Fruit fly (Drosophila melanogaster) whole organism, embryonic: ENCODE measurements around the gene CG17572.
A peak's percentile ranks its signal among the peaks of the same experiment; 100 is the strongest.

Experiments
- Abd-B ChIP-seq: fragments of 200-800 bp; sonication (Bioruptor generic); optimal IDR thresholded peaks from 2 replicates; lab custom pipeline; 2018; ENCODE audit warnings: missing biosample characterization, mild to moderate bottlenecking, missing genetic modification characterization, moderate library complexity
- Aef1 ChIP-seq: fragments of 200-800 bp; sonication (Bioruptor generic); IDR thresholded peaks from 3 replicates; pipeline ENCODE4 v1.3.6; 2022; ENCODE audit warnings: missing biosample characterization, missing genetic modification characterization
- CG10462 ChIP-seq: fragments of 200-800 bp; sonication (Bioruptor generic); optimal IDR thresholded peaks from 2 replicates; lab custom pipeline; 2016; ENCODE audit warnings: missing biosample characterization, missing genetic modification characterization
- CG10959 ChIP-seq: fragments of 200-800 bp; sonication (Bioruptor generic); IDR thresholded peaks from 2 replicates; pipeline ENCODE4 v1.3.6; 2022; ENCODE audit warnings: missing biosample characterization, missing genetic modification characterization
- CG11723 ChIP-seq: fragments of 200-800 bp; sonication (Bioruptor generic); optimal IDR thresholded peaks from 2 replicates; lab custom pipeline; 2017; ENCODE audit warnings: missing biosample characterization, mild to moderate bottlenecking, missing genetic modification characterization
- CG12219 ChIP-seq: fragments of 200-800 bp; sonication (Bioruptor generic); optimal IDR thresholded peaks from 3 replicates; lab custom pipeline; 2018; ENCODE audit warnings: missing biosample characterization, mild to moderate bottlenecking, missing genetic modification characterization
- CG13296 ChIP-seq: fragments of 200-800 bp; sonication (Bioruptor generic); optimal IDR thresholded peaks from 3 replicates; lab custom pipeline; 2018; ENCODE audit warnings: missing biosample characterization, mild to moderate bottlenecking, missing genetic modification characterization
- CG1529 ChIP-seq: fragments of 200-800 bp; sonication (Bioruptor generic); optimal IDR thresholded peaks from 3 replicates; lab custom pipeline; 2018; ENCODE audit warnings: missing biosample characterization, missing genetic modification characterization
- CG15514 ChIP-seq: fragments of 200-800 bp; sonication (Bioruptor generic); optimal IDR thresholded peaks from 3 replicates; lab custom pipeline; 2017; ENCODE audit warnings: missing biosample characterization, missing genetic modification characterization, mild to moderate bottlenecking, moderate library complexity, missing genetic modification reagents
- CG16779 ChIP-seq: fragments of 200-800 bp; sonication (Bioruptor generic); IDR thresholded peaks from 2 replicates; pipeline ENCODE4 v1.3.6; 2022; ENCODE audit warnings: missing biosample characterization, missing genetic modification characterization
- CG16813 ChIP-seq: fragments of 200-800 bp; sonication (Bioruptor generic); IDR thresholded peaks from 3 replicates; pipeline ENCODE4 v1.3.6; 2022; ENCODE audit warnings: missing biosample characterization, missing genetic modification characterization; ENCODE audit not compliant: partially characterized antibody
- CG17385 ChIP-seq: fragments of 200-800 bp; sonication (Bioruptor generic); optimal IDR thresholded peaks from 3 replicates; lab custom pipeline; 2018; ENCODE audit warnings: missing biosample characterization, mild to moderate bottlenecking, missing genetic modification characterization
- CG17568 ChIP-seq: fragments of 200-800 bp; sonication (Bioruptor generic); optimal IDR thresholded peaks from 2 replicates; lab custom pipeline; 2018; ENCODE audit warnings: missing biosample characterization, mild to moderate bottlenecking, missing genetic modification characterization, moderate library complexity
- CG3065 ChIP-seq: fragments of 200-800 bp; sonication (Bioruptor generic); optimal IDR thresholded peaks from 2 replicates; lab custom pipeline; 2016; ENCODE audit warnings: missing biosample characterization, missing genetic modification characterization
- CG31441 ChIP-seq: fragments of 200-800 bp; sonication (Bioruptor generic); IDR thresholded peaks from 2 replicates; pipeline ENCODE4 v1.3.6; 2022; ENCODE audit warnings: missing biosample characterization, missing genetic modification characterization
- CG34376 ChIP-seq: fragments of 200-800 bp; sonication (Bioruptor generic); optimal IDR thresholded peaks from 2 replicates; lab custom pipeline; 2018; ENCODE audit warnings: missing biosample characterization, mild to moderate bottlenecking, missing genetic modification characterization
- CG34422 ChIP-seq: fragments of 200-800 bp; sonication (Bioruptor generic); IDR thresholded peaks from 3 replicates; pipeline ENCODE4 v1.3.6; 2022; ENCODE audit warnings: missing biosample characterization, missing genetic modification characterization
- CG4404 ChIP-seq: fragments of 200-800 bp; sonication (Bioruptor generic); IDR thresholded peaks from 2 replicates; pipeline ENCODE4 v1.3.6; 2022; ENCODE audit warnings: missing biosample characterization, missing genetic modification characterization
- CG6683 ChIP-seq: fragments of 200-800 bp; sonication (Bioruptor generic); optimal IDR thresholded peaks from 2 replicates; lab custom pipeline; 2017; ENCODE audit warnings: missing biosample characterization, mild to moderate bottlenecking, missing genetic modification characterization, missing genetic modification reagents
- CG6689 ChIP-seq: fragments of 200-800 bp; sonication (Bioruptor generic); IDR thresholded peaks from 2 replicates; pipeline ENCODE4 v1.3.6; 2022; ENCODE audit warnings: missing biosample characterization, missing genetic modification characterization
- CG8765 ChIP-seq: fragments of 200-800 bp; sonication (Bioruptor generic); IDR thresholded peaks from 2 replicates; pipeline ENCODE4 v1.3.6; 2022; ENCODE audit warnings: missing biosample characterization, missing genetic modification characterization
- CG9215 ChIP-seq: fragments of 200-800 bp; sonication (Bioruptor generic); IDR thresholded peaks from 2 replicates; pipeline ENCODE4 v1.3.6; 2022; ENCODE audit warnings: missing biosample characterization, missing genetic modification characterization
- CG9609 ChIP-seq: fragments of 200-800 bp; sonication (Bioruptor generic); optimal IDR thresholded peaks from 3 replicates; lab custom pipeline; 2016; ENCODE audit warnings: missing biosample characterization, missing genetic modification characterization
- D19B ChIP-seq: fragments of 200-800 bp; sonication (Bioruptor generic); optimal IDR thresholded peaks from 2 replicates; lab custom pipeline; 2017; ENCODE audit warnings: missing biosample characterization, mild to moderate bottlenecking, missing genetic modification characterization
- Deaf1 ChIP-seq: fragments of 200-800 bp; optimal IDR thresholded peaks from 3 replicates; lab custom pipeline; 2019; ENCODE audit warnings: missing biosample characterization, mild to moderate bottlenecking, missing genetic modification characterization, moderate library complexity
- Dip2 ChIP-seq: fragments of 200-800 bp; sonication (Bioruptor generic); IDR thresholded peaks from 2 replicates; pipeline ENCODE4 v1.3.6; 2022; ENCODE audit warnings: missing biosample characterization, missing genetic modification characterization
- Fer2 ChIP-seq: fragments of 200-800 bp; sonication (Bioruptor generic); optimal IDR thresholded peaks from 2 replicates; lab custom pipeline; 2018; ENCODE audit warnings: missing biosample characterization, mild to moderate bottlenecking, missing genetic modification characterization, moderate library complexity
- H2.0 ChIP-seq: fragments of 200-800 bp; sonication (Bioruptor generic); IDR thresholded peaks from 2 replicates; pipeline ENCODE4 v1.3.6; 2022; ENCODE audit warnings: missing biosample characterization, missing genetic modification characterization
- HHEX ChIP-seq: fragments of 200-800 bp; sonication (Bioruptor generic); optimal IDR thresholded peaks from 3 replicates; lab custom pipeline; 2017; ENCODE audit warnings: missing biosample characterization, mild to moderate bottlenecking, missing genetic modification characterization, missing genetic modification reagents
- Hr3 ChIP-seq: fragments of 200-800 bp; sonication (Bioruptor generic); optimal IDR thresholded peaks from 3 replicates; lab custom pipeline; 2016; ENCODE audit warnings: missing biosample characterization, missing genetic modification characterization
- Meics ChIP-seq: fragments of 200-800 bp; sonication (Bioruptor generic); optimal IDR thresholded peaks from 2 replicates; lab custom pipeline; 2017; ENCODE audit warnings: missing biosample characterization, mild to moderate bottlenecking, missing genetic modification characterization
- Oaz ChIP-seq: fragments of 200-800 bp; sonication (Bioruptor generic); IDR thresholded peaks from 2 replicates; pipeline ENCODE4 v1.3.6; 2022; ENCODE audit warnings: missing biosample characterization, missing genetic modification characterization
- Opbp ChIP-seq: fragments of 200-800 bp; sonication (Bioruptor generic); IDR thresholded peaks from 3 replicates; pipeline ENCODE4 v1.3.6; 2022; ENCODE audit warnings: missing biosample characterization, missing genetic modification characterization; ENCODE audit not compliant: partially characterized antibody
- Scr ChIP-seq: fragments of 200-800 bp; sonication (Bioruptor generic); IDR thresholded peaks from 2 replicates; pipeline ENCODE4 v1.3.6; 2022; ENCODE audit warnings: missing biosample characterization, missing genetic modification characterization; ENCODE audit not compliant: partially characterized antibody
- abd-A ChIP-seq: fragments of 200-800 bp; sonication (Bioruptor generic); optimal IDR thresholded peaks from 3 replicates; lab custom pipeline; 2019; ENCODE audit warnings: missing biosample characterization, mild to moderate bottlenecking, missing genetic modification characterization, moderate library complexity
- amos ChIP-seq: fragments of 200-800 bp; sonication (Bioruptor generic); IDR thresholded peaks from 2 replicates; pipeline ENCODE4 v1.3.6; 2022; ENCODE audit warnings: missing biosample characterization, missing genetic modification characterization; ENCODE audit not compliant: partially characterized antibody
- bigmax ChIP-seq: fragments of 200-800 bp; sonication (Bioruptor generic); optimal IDR thresholded peaks from 2 replicates; lab custom pipeline; 2018; ENCODE audit warnings: missing biosample characterization, mild to moderate bottlenecking, missing genetic modification characterization
- chn ChIP-seq: fragments of 200-800 bp; sonication (Bioruptor generic); optimal IDR thresholded peaks from 2 replicates; lab custom pipeline; 2016; ENCODE audit warnings: missing biosample characterization, missing genetic modification characterization
- da ChIP-seq: fragments of 200-800 bp; sonication (Bioruptor generic); optimal IDR thresholded peaks from 2 replicates; lab custom pipeline; 2016; ENCODE audit warnings: missing biosample characterization, missing genetic modification characterization
- fru ChIP-seq: fragments of >200 bp; optimal IDR thresholded peaks from 2 replicates; lab custom pipeline; 2017
- grau ChIP-seq: fragments of 200-800 bp; optimal IDR thresholded peaks from 3 replicates; lab custom pipeline; 2019; ENCODE audit warnings: missing biosample characterization, mild to moderate bottlenecking, missing genetic modification characterization, moderate library complexity
- insv ChIP-seq, 2 experiments: fragments of 200-800 bp; sonication (Bioruptor generic); optimal IDR thresholded peaks; 3 replicates each; lab custom pipeline; 2016 to 2018; ENCODE audit warnings: missing biosample characterization in 2 of 2, missing genetic modification characterization in 2 of 2
- maf-S ChIP-seq: fragments of 200-800 bp; sonication (Bioruptor generic); optimal IDR thresholded peaks from 2 replicates; lab custom pipeline; 2016; ENCODE audit warnings: missing biosample characterization, missing genetic modification characterization
- nerfin-2 ChIP-seq: fragments of 200-800 bp; sonication (Bioruptor generic); IDR thresholded peaks from 2 replicates; pipeline ENCODE4 v1.3.6; 2022; ENCODE audit warnings: missing biosample characterization, missing genetic modification characterization; ENCODE audit not compliant: partially characterized antibody
- odd ChIP-seq: fragments of 200-800 bp; sonication (Bioruptor generic); optimal IDR thresholded peaks from 2 replicates; lab custom pipeline; 2017; ENCODE audit warnings: missing biosample characterization, mild to moderate bottlenecking, missing genetic modification characterization
- p53 ChIP-seq: fragments of 200-800 bp; sonication (Bioruptor generic); optimal IDR thresholded peaks from 2 replicates; lab custom pipeline; 2016; ENCODE audit warnings: missing biosample characterization, missing genetic modification characterization
- peb ChIP-seq: fragments of 200-800 bp; sonication (Bioruptor generic); IDR thresholded peaks from 2 replicates; pipeline ENCODE4 v1.3.6; 2022; ENCODE audit warnings: missing biosample characterization, missing genetic modification characterization
- scrt ChIP-seq: fragments of 200-800 bp; sonication (Bioruptor generic); optimal IDR thresholded peaks from 2 replicates; lab custom pipeline; 2018; ENCODE audit warnings: missing biosample characterization, mild to moderate bottlenecking, missing genetic modification characterization, moderate library complexity
- wor ChIP-seq: fragments of 200-800 bp; sonication (Bioruptor generic); IDR thresholded peaks from 2 replicates; pipeline ENCODE4 v1.3.6; 2022; ENCODE audit warnings: missing biosample characterization, missing genetic modification characterization
- zfh2 ChIP-seq: fragments of 200-800 bp; sonication (Bioruptor generic); optimal IDR thresholded peaks from 2 replicates; lab custom pipeline; 2016; ENCODE audit warnings: missing biosample characterization, missing genetic modification characterization

Gene CG17572

DNA sequence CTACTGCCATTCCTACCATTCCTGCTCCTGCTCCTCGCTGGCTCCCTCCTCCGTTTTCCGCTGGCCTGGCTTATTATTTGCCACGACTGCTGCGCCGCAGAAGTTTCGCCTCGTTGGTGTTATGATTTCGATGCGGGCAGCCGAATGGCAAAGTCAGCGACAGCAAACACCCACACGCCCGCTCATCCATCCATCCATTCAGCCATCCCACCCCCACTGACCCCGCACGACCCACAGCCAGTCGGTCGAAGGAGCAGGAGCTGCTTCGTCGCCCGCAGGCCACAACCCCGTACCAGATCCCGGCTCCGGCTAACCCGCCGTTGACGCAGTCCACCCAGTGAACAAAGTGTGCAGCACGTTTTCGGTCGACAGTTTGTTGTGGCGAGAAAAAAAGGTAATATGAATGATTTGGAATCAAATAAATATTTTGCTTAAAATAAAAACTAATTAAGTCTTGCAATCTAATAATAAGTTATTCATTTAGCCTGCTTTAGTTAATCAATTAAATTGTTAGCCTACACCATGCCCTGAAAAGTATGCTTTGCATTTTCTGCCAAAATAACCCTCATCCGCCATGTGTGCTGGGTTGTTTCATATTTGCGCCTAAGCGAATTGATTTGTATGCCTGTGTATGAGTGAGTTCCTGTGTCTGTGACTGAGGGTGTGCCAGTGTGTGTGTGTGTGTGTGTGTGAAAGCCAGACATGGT lies 47.3 kb downstream of the CG17572 start (continued):
- no peak for TF ChIP-seq amos (GFP tag; lab: Robert Waterston, UW)
- no peak; the same call in 1 of the 2 replicates for TF ChIP-seq CG6689 (GFP tag; lab: Robert Waterston, UW)
- no peak for TF ChIP-seq Opbp
- TF ChIP-seq CG15514 (GFP tag; lab: Kevin White, UChicago): peak; percentile 43
- TF ChIP-seq CG9215 (GFP tag; lab: Robert Waterston, UW): peak; percentile 46
- peak; percentile 56 for TF ChIP-seq CG17385 (GFP tag; lab: Kevin White, UChicago)
- TF ChIP-seq CG4404: peak; percentile 32; the same call in 1 of the 2 replicates
- TF ChIP-seq abd-A: no peak
- no peak for TF ChIP-seq CG8765 (GFP tag; lab: Robert Waterston, UW)
- no peak for TF ChIP-seq insv (GFP tag; optimal IDR thresholded peaks at IDR 0.05; lab: Kevin White, UChicago)
- no peak for TF ChIP-seq da (GFP tag; lab: Kevin White, UChicago)
- peak; percentile 14 for TF ChIP-seq HHEX (GFP tag; lab: Kevin White, UChicago)
- peak; percentile 35 for TF ChIP-seq odd (GFP tag; lab: Kevin White, UChicago)
- TF ChIP-seq CG17568 (GFP tag; lab: Kevin White, UChicago): no peak
- no peak for TF ChIP-seq chn (GFP tag; lab: Kevin White, UChicago)
- no peak; the same call in 2 of the 3 replicates for TF ChIP-seq Aef1
- no peak for TF ChIP-seq bigmax (GFP tag; lab: Kevin White, UChicago)
- no peak for TF ChIP-seq Scr
- TF ChIP-seq maf-S (GFP tag; lab: Kevin White, UChicago): no peak
- TF ChIP-seq CG34376 (GFP tag; lab: Kevin White, UChicago): peak; percentile 82
- peak; percentile 77 for TF ChIP-seq Meics
- TF ChIP-seq H2.0: no peak
- TF ChIP-seq Hr3: no peak
- peak; percentile 41 for TF ChIP-seq CG11723 (GFP tag; lab: Kevin White, UChicago)
- TF ChIP-seq wor (GFP tag; lab: Robert Waterston, UW): no peak
- TF ChIP-seq CG16779 (GFP tag; lab: Robert Waterston, UW): no peak
- TF ChIP-seq CG9609 (GFP tag; lab: Kevin White, UChicago): no peak
- no peak for TF ChIP-seq Dip2 (GFP tag; lab: Robert Waterston, UW)
- peak; percentile 33 for TF ChIP-seq Fer2
- TF ChIP-seq Abd-B: no peak
- TF ChIP-seq CG3065: no peak
- peak; percentile 45 for TF ChIP-seq zfh2
- peak; percentile 64 for TF ChIP-seq CG31441 (GFP tag; lab: Robert Waterston, UW)
- TF ChIP-seq CG16813 (GFP tag; lab: Robert Waterston, UW): no peak
- peak; percentile 64 for TF ChIP-seq Deaf1 (tag; lab: Kevin White, UChicago)
- peak; percentile 56 for TF ChIP-seq CG12219 (GFP tag; lab: Kevin White, UChicago)
- TF ChIP-seq CG34422 (GFP tag; lab: Robert Waterston, UW): 0 out of 3 replicates have a peak, but pooled peaks have one; percentile 39
- no peak for TF ChIP-seq nerfin-2
- TF ChIP-seq grau (tag; lab: Kevin White, UChicago): peak; percentile 75
- no peak for TF ChIP-seq CG10462 (GFP tag; lab: Kevin White, UChicago)
- TF ChIP-seq p53 (GFP tag; lab: Kevin White, UChicago): no peak
- TF ChIP-seq scrt (GFP tag; lab: Kevin White, UChicago): peak; percentile 64
- TF ChIP-seq CG13296 (GFP tag; lab: Kevin White, UChicago): peak; percentile 77
- TF ChIP-seq CG1529 (GFP tag; lab: Kevin White, UChicago): no peak
- no peak for TF ChIP-seq fru (lab: Kevin White, UChicago)
- peak; percentile 39 for TF ChIP-seq D19B (GFP tag; lab: Kevin White, UChicago)
- TF ChIP-seq CG6683 (GFP tag; lab: Kevin White, UChicago): peak; percentile 65
- TF ChIP-seq Oaz (GFP tag; lab: Robert Waterston, UW): no peak
- TF ChIP-seq CG10959 (GFP tag; lab: Robert Waterston, UW): no peak
- no peak for TF ChIP-seq peb (GFP tag; lab: Robert Waterston, UW)
